Fruit fly (Drosophila melanogaster) whole organism, embryonic: ENCODE results near the gene Arv1.

Experiments used
- Abd-B ChIP-seq: fragments of 200-800 bp; sonication (Bioruptor generic); optimal IDR thresholded peaks from 2 replicates; lab custom pipeline; 2018; ENCODE audit warnings: missing biosample characterization, mild to moderate bottlenecking, missing genetic modification characterization, moderate library complexity
- Asciz ChIP-seq: fragments of 200-800 bp; sonication (Bioruptor generic); optimal IDR thresholded peaks from 2 replicates; lab custom pipeline; 2017; ENCODE audit warnings: missing biosample characterization, mild to moderate bottlenecking, missing genetic modification characterization, missing genetic modification reagents
- CG10366 ChIP-seq: fragments of 200-800 bp; sonication (Bioruptor generic); IDR thresholded peaks from 2 replicates; pipeline ENCODE4 v1.3.6; 2022; ENCODE audit warnings: missing biosample characterization, missing genetic modification characterization
- CG11398 ChIP-seq: fragments of 200-800 bp; sonication (Bioruptor generic); optimal IDR thresholded peaks from 2 replicates; lab custom pipeline; 2016; ENCODE audit warnings: missing biosample characterization, missing genetic modification characterization
- CG13296 ChIP-seq: fragments of 200-800 bp; sonication (Bioruptor generic); optimal IDR thresholded peaks from 3 replicates; lab custom pipeline; 2018; ENCODE audit warnings: missing biosample characterization, mild to moderate bottlenecking, missing genetic modification characterization
- CG13775 ChIP-seq: fragments of 200-800 bp; sonication (Bioruptor generic); optimal IDR thresholded peaks from 3 replicates; lab custom pipeline; 2017; ENCODE audit warnings: missing biosample characterization, mild to moderate bottlenecking, missing genetic modification characterization
- CG14710 ChIP-seq: fragments of 200-800 bp; sonication (Bioruptor generic); optimal IDR thresholded peaks from 3 replicates; lab custom pipeline; 2019; ENCODE audit warnings: missing biosample characterization, mild to moderate bottlenecking, missing genetic modification characterization, moderate library complexity
- CG15514 ChIP-seq: fragments of 200-800 bp; sonication (Bioruptor generic); optimal IDR thresholded peaks from 3 replicates; lab custom pipeline; 2017; ENCODE audit warnings: missing biosample characterization, missing genetic modification characterization, mild to moderate bottlenecking, moderate library complexity, missing genetic modification reagents
- CG16863 ChIP-seq: fragments of 200-800 bp; sonication (Bioruptor generic); optimal IDR thresholded peaks from 3 replicates; lab custom pipeline; 2016; ENCODE audit warnings: missing biosample characterization, missing genetic modification characterization
- CG17359 ChIP-seq: fragments of 200-800 bp; sonication (Bioruptor generic); optimal IDR thresholded peaks from 3 replicates; lab custom pipeline; 2018; ENCODE audit warnings: missing biosample characterization, mild to moderate bottlenecking, missing genetic modification characterization, moderate library complexity
- CG18764 ChIP-seq: fragments of 200-800 bp; sonication (Bioruptor generic); optimal IDR thresholded peaks from 3 replicates; lab custom pipeline; 2016; ENCODE audit warnings: missing biosample characterization, missing genetic modification characterization
- CG30403 ChIP-seq: fragments of 200-800 bp; sonication (Bioruptor generic); optimal IDR thresholded peaks from 3 replicates; lab custom pipeline; 2016; ENCODE audit warnings: missing biosample characterization, missing genetic modification characterization
- CG3163 ChIP-seq: fragments of 200-800 bp; sonication (Bioruptor generic); optimal IDR thresholded peaks from 3 replicates; lab custom pipeline; 2016; ENCODE audit warnings: missing biosample characterization, missing genetic modification characterization
- CG32532 ChIP-seq: fragments of 200-800 bp; sonication (Bioruptor generic); IDR thresholded peaks from 2 replicates; pipeline ENCODE4 v1.3.6; 2022; ENCODE audit warnings: missing biosample characterization, missing genetic modification characterization
- CG32767 ChIP-seq: fragments of 200-800 bp; sonication (Bioruptor generic); IDR thresholded peaks from 2 replicates; pipeline ENCODE4 v1.3.6; 2022; ENCODE audit warnings: missing biosample characterization, missing genetic modification characterization
- CG34224 ChIP-seq: fragments of 200-800 bp; sonication (Bioruptor generic); IDR thresholded peaks from 3 replicates; pipeline ENCODE4 v1.3.6; 2022; ENCODE audit warnings: missing biosample characterization, missing genetic modification characterization; ENCODE audit not compliant: partially characterized antibody
- CG5953 ChIP-seq: fragments of 200-800 bp; sonication (Bioruptor generic); IDR thresholded peaks from 2 replicates; pipeline ENCODE4 v1.3.6; 2022; ENCODE audit warnings: missing biosample characterization, missing genetic modification characterization
- CG6175 ChIP-seq: fragments of 200-800 bp; sonication (Bioruptor generic); IDR thresholded peaks from 3 replicates; pipeline ENCODE4 v1.3.6; 2022; ENCODE audit warnings: missing biosample characterization, missing genetic modification characterization
- CG8089 ChIP-seq: fragments of 200-800 bp; sonication (Bioruptor generic); optimal IDR thresholded peaks from 3 replicates; lab custom pipeline; 2016; ENCODE audit warnings: missing biosample characterization, missing genetic modification characterization
- CG8478 ChIP-seq: fragments of >200 bp; optimal IDR thresholded peaks from 2 replicates; lab custom pipeline; 2018
- CG9437 ChIP-seq: fragments of 200-800 bp; sonication (Bioruptor generic); optimal IDR thresholded peaks from 2 replicates; lab custom pipeline; 2018; ENCODE audit warnings: missing biosample characterization, mild to moderate bottlenecking, missing genetic modification characterization
- Camta ChIP-seq: fragments of 200-800 bp; sonication (Bioruptor generic); optimal IDR thresholded peaks from 2 replicates; lab custom pipeline; 2016; ENCODE audit warnings: missing biosample characterization, missing genetic modification characterization
- D19A ChIP-seq: fragments of 200-800 bp; optimal IDR thresholded peaks from 3 replicates; lab custom pipeline; 2019; ENCODE audit warnings: missing biosample characterization, mild to moderate bottlenecking, missing genetic modification characterization, moderate library complexity
- Dref ChIP-seq: fragments of 200-800 bp; sonication (Bioruptor generic); IDR thresholded peaks from 2 replicates; pipeline ENCODE4 v1.3.6; 2022; ENCODE audit warnings: missing biosample characterization, missing genetic modification characterization
- Ets97D ChIP-seq: fragments of 200-800 bp; sonication (Bioruptor generic); optimal IDR thresholded peaks from 3 replicates; lab custom pipeline; 2016; ENCODE audit warnings: missing biosample characterization, missing genetic modification characterization
- H15 ChIP-seq: fragments of 200-800 bp; sonication (Bioruptor generic); IDR thresholded peaks from 3 replicates; pipeline ENCODE4 v1.3.6; 2022; ENCODE audit warnings: missing biosample characterization, missing genetic modification characterization
- HHEX ChIP-seq: fragments of 200-800 bp; sonication (Bioruptor generic); optimal IDR thresholded peaks from 3 replicates; lab custom pipeline; 2017; ENCODE audit warnings: missing biosample characterization, mild to moderate bottlenecking, missing genetic modification characterization, missing genetic modification reagents
- HLHmδ ChIP-seq: fragments of 200-800 bp; sonication (Bioruptor generic); optimal IDR thresholded peaks from 2 replicates; lab custom pipeline; 2018; ENCODE audit warnings: missing biosample characterization, mild to moderate bottlenecking, missing genetic modification characterization, moderate library complexity
- Jarid2 ChIP-seq: fragments of 200-800 bp; sonication (Bioruptor generic); optimal IDR thresholded peaks from 3 replicates; lab custom pipeline; 2017; ENCODE audit warnings: mild to moderate bottlenecking, missing biosample characterization, missing genetic modification reagents, missing genetic modification characterization
- MTF-1 ChIP-seq: fragments of 200-800 bp; sonication (Bioruptor generic); optimal IDR thresholded peaks from 2 replicates; lab custom pipeline; 2018; ENCODE audit warnings: missing biosample characterization, mild to moderate bottlenecking, missing genetic modification characterization, borderline replicate concordance
- Mes4 ChIP-seq: fragments of 200-800 bp; sonication (Bioruptor generic); optimal IDR thresholded peaks from 2 replicates; lab custom pipeline; 2016; ENCODE audit warnings: missing biosample characterization, missing genetic modification characterization
- Mrtf ChIP-seq: fragments of 200-800 bp; sonication (Bioruptor generic); IDR thresholded peaks from 3 replicates; pipeline ENCODE4 v1.3.6; 2022; ENCODE audit warnings: missing biosample characterization, missing genetic modification characterization
- Nf-YA ChIP-seq: fragments of 200-800 bp; sonication (Bioruptor generic); IDR thresholded peaks from 2 replicates; pipeline ENCODE4 v1.3.6; 2022; ENCODE audit warnings: missing biosample characterization, missing genetic modification characterization
- Nf-YB ChIP-seq: fragments of 200-800 bp; sonication (Bioruptor generic); optimal IDR thresholded peaks from 3 replicates; lab custom pipeline; 2019; ENCODE audit warnings: missing biosample characterization, mild to moderate bottlenecking, missing genetic modification characterization, moderate library complexity
- Nf-YC ChIP-seq: fragments of 200-800 bp; optimal IDR thresholded peaks from 3 replicates; lab custom pipeline; 2019; ENCODE audit warnings: missing biosample characterization, mild to moderate bottlenecking, missing genetic modification characterization, moderate library complexity
- Optix ChIP-seq: fragments of 200-800 bp; sonication (Bioruptor generic); IDR thresholded peaks from 3 replicates; pipeline ENCODE4 v1.3.6; 2022; ENCODE audit warnings: missing biosample characterization, missing genetic modification characterization
- Sox100B ChIP-seq: fragments of 200-800 bp; sonication (Bioruptor generic); optimal IDR thresholded peaks from 3 replicates; lab custom pipeline; 2018; ENCODE audit warnings: missing biosample characterization, mild to moderate bottlenecking, missing genetic modification characterization
- TFAM ChIP-seq: fragments of 200-800 bp; sonication (Bioruptor generic); optimal IDR thresholded peaks from 2 replicates; lab custom pipeline; 2017; ENCODE audit warnings: missing biosample characterization, missing genetic modification characterization, inconsistent platforms
- btn ChIP-seq: fragments of 200-800 bp; sonication (Bioruptor generic); optimal IDR thresholded peaks from 2 replicates; lab custom pipeline; 2016; ENCODE audit warnings: missing biosample characterization, missing genetic modification characterization
- crol ChIP-seq: fragments of 200-800 bp; sonication (Bioruptor generic); IDR thresholded peaks from 2 replicates; pipeline ENCODE4 v1.3.6; 2022; ENCODE audit warnings: missing biosample characterization, missing genetic modification characterization
- dpn ChIP-seq, 2 experiments: fragments of 200-800 bp; sonication (Bioruptor generic); optimal IDR thresholded peaks; 3 replicates each; lab custom pipeline; 2016; ENCODE audit warnings: missing biosample characterization in 2 of 2, missing genetic modification characterization in 2 of 2
- fd96Cb ChIP-seq: fragments of 200-800 bp; sonication (Bioruptor generic); optimal IDR thresholded peaks from 2 replicates; lab custom pipeline; 2018; ENCODE audit warnings: missing biosample characterization, mild to moderate bottlenecking, missing genetic modification characterization, moderate library complexity
- gcm ChIP-seq: fragments of 200-800 bp; sonication (Bioruptor generic); optimal IDR thresholded peaks from 2 replicates; lab custom pipeline; 2019; ENCODE audit warnings: missing biosample characterization, mild to moderate bottlenecking, missing genetic modification characterization, moderate library complexity
- grn ChIP-seq: fragments of 200-800 bp; sonication (Bioruptor generic); optimal IDR thresholded peaks from 3 replicates; lab custom pipeline; 2017; ENCODE audit warnings: missing biosample characterization, missing genetic modification characterization
- kah ChIP-seq: fragments of 200-800 bp; sonication (Bioruptor generic); optimal IDR thresholded peaks from 2 replicates; lab custom pipeline; 2018; ENCODE audit warnings: missing biosample characterization, mild to moderate bottlenecking, missing genetic modification characterization
- ken ChIP-seq: fragments of 200-800 bp; sonication (Bioruptor generic); IDR thresholded peaks from 3 replicates; pipeline ENCODE4 v1.3.6; 2022; ENCODE audit warnings: missing biosample characterization, missing genetic modification characterization
- kni ChIP-seq: fragments of 200-800 bp; sonication (Bioruptor generic); optimal IDR thresholded peaks from 3 replicates; lab custom pipeline; 2017; ENCODE audit warnings: mild to moderate bottlenecking, missing biosample characterization, missing genetic modification reagents, missing genetic modification characterization
- ranshi ChIP-seq: fragments of 200-800 bp; sonication (Bioruptor generic); IDR thresholded peaks from 2 replicates; pipeline ENCODE4 v1.3.6; 2022; ENCODE audit warnings: missing biosample characterization, missing genetic modification characterization
- scrt ChIP-seq: fragments of 200-800 bp; sonication (Bioruptor generic); optimal IDR thresholded peaks from 2 replicates; lab custom pipeline; 2018; ENCODE audit warnings: missing biosample characterization, mild to moderate bottlenecking, missing genetic modification characterization, moderate library complexity
- ssp ChIP-seq: fragments of 200-800 bp; sonication (Bioruptor generic); IDR thresholded peaks from 2 replicates; pipeline ENCODE4 v1.3.6; 2022; ENCODE audit warnings: missing biosample characterization, missing genetic modification characterization
- sug ChIP-seq: fragments of 200-800 bp; optimal IDR thresholded peaks from 2 replicates; lab custom pipeline; 2019; ENCODE audit warnings: missing biosample characterization, mild to moderate bottlenecking, missing genetic modification characterization, moderate library complexity

Arv1 gene

DNA sequence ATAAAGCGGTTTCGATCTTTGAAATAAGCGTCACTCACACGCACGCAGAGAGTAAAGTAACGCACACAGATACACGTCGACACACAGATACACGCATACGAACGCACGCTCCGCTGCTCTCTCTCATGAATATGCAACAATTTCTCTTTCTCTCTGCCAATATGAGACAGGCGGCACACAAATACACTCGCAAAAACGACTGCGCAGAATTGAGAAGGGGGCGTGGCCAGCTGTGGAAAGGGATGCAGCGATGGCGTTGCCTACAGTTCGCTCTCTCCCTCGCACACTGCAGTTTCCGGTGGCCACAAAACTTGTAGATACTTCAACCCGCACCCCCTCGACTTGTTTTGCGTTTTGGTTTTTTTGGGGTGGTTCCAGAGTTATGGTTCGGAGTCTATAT lies 49.5 kb downstream of the Arv1 start (continued):
- peak; percentile 68 for TF ChIP-seq MTF-1 (GFP tag; lab: Kevin White, UChicago)
- no peak for TF ChIP-seq Dref
- TF ChIP-seq kni (GFP tag; lab: Kevin White, UChicago): peak; percentile 67
- peak; percentile 86 for TF ChIP-seq Nf-YA (GFP tag; lab: Robert Waterston, UW)
- TF ChIP-seq CG32767 (GFP tag; lab: Robert Waterston, UW): peak; percentile 68; the same call in 1 of the 2 replicates
- TF ChIP-seq CG10366: peak; percentile 24; the same call in 1 of the 2 replicates
- peak; percentile 25 for TF ChIP-seq CG9437
- TF ChIP-seq Ets97D: peak; percentile 97
- 0 out of 3 replicates have a peak, but pooled peaks have one; percentile 28 for TF ChIP-seq CG34224 (GFP tag; lab: Robert Waterston, UW)
- no peak for TF ChIP-seq CG18764
- TF ChIP-seq scrt (GFP tag; lab: Kevin White, UChicago): peak; percentile 60
- peak; percentile 91 for TF ChIP-seq CG8478 (lab: Kevin White, UChicago)
- TF ChIP-seq Abd-B (GFP tag; lab: Kevin White, UChicago): no peak
- peak; percentile 76 for TF ChIP-seq HLHmδ (GFP tag; lab: Kevin White, UChicago)
- TF ChIP-seq CG3163 (GFP tag; lab: Kevin White, UChicago): peak; percentile 63
- TF ChIP-seq TFAM (GFP tag; lab: Kevin White, UChicago): peak; percentile 0
- TF ChIP-seq dpn (GFP tag; optimal IDR thresholded peaks at IDR 0.05; lab: Kevin White, UChicago): peak in 1 of 2 experiments; percentile 3
- peak; percentile 31; the same call in 1 of the 3 replicates for TF ChIP-seq Optix (GFP tag; lab: Robert Waterston, UW)
- TF ChIP-seq kah: peak; percentile 41
- TF ChIP-seq HHEX (GFP tag; lab: Kevin White, UChicago): peak; percentile 43
- peak; percentile 97 for TF ChIP-seq Nf-YB (GFP tag; lab: Kevin White, UChicago)
- TF ChIP-seq grn (GFP tag; lab: Kevin White, UChicago): peak; percentile 13
- TF ChIP-seq Asciz (GFP tag; lab: Kevin White, UChicago): peak; percentile 63
- peak; percentile 79 for TF ChIP-seq gcm (GFP tag; lab: Kevin White, UChicago)
- peak; percentile 65 for TF ChIP-seq CG17359 (tag; lab: Kevin White, UChicago)
- TF ChIP-seq D19A (tag; lab: Kevin White, UChicago): no peak
- TF ChIP-seq Nf-YC (tag; lab: Kevin White, UChicago): peak; percentile 98
- peak; percentile 79 for TF ChIP-seq Jarid2 (GFP tag; lab: Kevin White, UChicago)
- TF ChIP-seq CG8089 (GFP tag; lab: Kevin White, UChicago): peak; percentile 43
- TF ChIP-seq Camta (GFP tag; lab: Kevin White, UChicago): peak; percentile 37
- TF ChIP-seq crol (GFP tag; lab: Robert Waterston, UW): peak; percentile 72
- TF ChIP-seq H15 (GFP tag; lab: Robert Waterston, UW): no peak
- peak; percentile 30 for TF ChIP-seq Sox100B (GFP tag; lab: Kevin White, UChicago)
- no peak for TF ChIP-seq btn (GFP tag; lab: Kevin White, UChicago)
- TF ChIP-seq CG5953 (GFP tag; lab: Robert Waterston, UW): peak; percentile 72; the same call in 1 of the 2 replicates
- peak; percentile 1 for TF ChIP-seq CG15514 (GFP tag; lab: Kevin White, UChicago)
- TF ChIP-seq Mes4: peak; percentile 57
- TF ChIP-seq fd96Cb: no peak
- peak; percentile 5 for TF ChIP-seq CG11398 (GFP tag; lab: Kevin White, UChicago)
- 0 out of 2 replicates have a peak, but pooled peaks have one; percentile 14 for TF ChIP-seq CG32532 (GFP tag; lab: Robert Waterston, UW)
- TF ChIP-seq Mrtf (GFP tag; lab: Robert Waterston, UW): 0 out of 3 replicates have a peak, but pooled peaks have one; percentile 11
- no peak for TF ChIP-seq ranshi (GFP tag; lab: Robert Waterston, UW)
- peak; percentile 3 for TF ChIP-seq CG14710 (tag; lab: Kevin White, UChicago)
- TF ChIP-seq CG13775 (GFP tag; lab: Kevin White, UChicago): peak; percentile 13
- TF ChIP-seq sug (tag; lab: Kevin White, UChicago): no peak
- TF ChIP-seq ssp (GFP tag; lab: Robert Waterston, UW): no peak
- no peak for TF ChIP-seq CG30403
- TF ChIP-seq CG16863 (GFP tag; lab: Kevin White, UChicago): peak; percentile 12
- no peak for TF ChIP-seq CG13296 (GFP tag; lab: Kevin White, UChicago)
- peak; percentile 60; the same call in 2 of the 3 replicates for TF ChIP-seq ken (GFP tag; lab: Robert Waterston, UW)
- peak; percentile 57; the same call in 2 of the 3 replicates for TF ChIP-seq CG6175
